Worm (Caenorhabditis elegans): ENCODE measurements around the gene slfl-5.

ce11 chrV:12256398-12256797, 11.6 kb upstream of the slfl-5 start, which contains the start of gene ugt-55:
- TF ChIP-seq W03F9.2 (tag; optimal IDR thresholded peaks at IDR 0.05) (no peak), him-1 (tag; optimal IDR thresholded peaks at IDR 0.05) (no peak)

Data from whole organism, L4/young adult.